Worm (Caenorhabditis elegans): Measurements from ENCODE around the gene C07E3.3.

DNA sequence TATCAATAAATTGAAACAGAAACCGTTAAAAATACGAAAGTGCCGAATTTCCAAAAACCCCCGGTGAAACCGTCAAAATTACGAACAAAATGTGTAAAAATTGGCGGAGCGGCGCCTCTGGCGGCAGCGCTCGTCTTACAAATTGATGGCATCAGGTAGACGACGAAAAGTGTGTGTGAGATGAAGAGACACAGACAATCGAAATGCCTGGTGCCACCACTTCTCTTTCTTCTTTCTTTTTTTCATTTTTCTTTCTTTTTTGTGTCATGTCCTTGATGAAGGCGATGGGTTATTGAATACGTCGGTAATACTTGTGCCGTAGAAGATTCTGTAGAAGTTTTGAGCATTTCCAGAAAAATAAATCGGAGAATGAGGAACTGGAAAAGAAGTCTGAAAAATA lies 20.6 kb upstream of the C07E3.3 start:
- TF ChIP-seq alr-1 (tag; optimal IDR thresholded peaks at IDR 0.05), result no peak
- TF ChIP-seq nhr-25 (tag; optimal IDR thresholded peaks at IDR 0.05), result no peak
- TF ChIP-seq skn-1 (tag; optimal IDR thresholded peaks at IDR 0.05), result no peak
- no peak for TF ChIP-seq lin-13 (GFP tag; optimal IDR thresholded peaks at IDR 0.05)
- no peak for TF ChIP-seq nhr-77 (tag; optimal IDR thresholded peaks at IDR 0.05)
